Fruit fly (Drosophila melanogaster): ENCODE measurements around the gene CG10516.
A peak's percentile ranks its signal among the peaks of the same experiment; 100 is the strongest.

Gene CG10516

dm6 chr3L:16001164-16001679 is 33.2 kb downstream of the CG10516 start (continued):
- TF ChIP-seq CTCF (GFP tag; optimal IDR thresholded peaks at IDR 0.05) (no peak), ac (GFP tag; optimal IDR thresholded peaks at IDR 0.05) (no peak), CG18599 (GFP tag; optimal IDR thresholded peaks at IDR 0.05) (peak; percentile 91), lilli (GFP tag; optimal IDR thresholded peaks at IDR 0.05) (peak; percentile 91), danr (GFP tag; IDR thresholded peaks at IDR 0.05) (peak; percentile 61; the same call in 1 of the 2 replicates), CG6791 (GFP tag; IDR thresholded peaks at IDR 0.05; ENCODE audit: partially characterized antibody) (no peak), ind (GFP tag; optimal IDR thresholded peaks at IDR 0.05) (peak; percentile 79), fd102C (GFP tag; optimal IDR thresholded peaks at IDR 0.05) (no peak), grau (tag; optimal IDR thresholded peaks at IDR 0.05) (peak; percentile 89), Atf3 (GFP tag; optimal IDR thresholded peaks at IDR 0.05) (peak; percentile 37), hth (optimal IDR thresholded peaks at IDR 0.05) (no peak), CG17361 (GFP tag; IDR thresholded peaks at IDR 0.05) (peak; percentile 75), CG13424 (tag; optimal IDR thresholded peaks at IDR 0.05) (peak; percentile 82), pb (GFP tag; optimal IDR thresholded peaks at IDR 0.05) (peak; percentile 60), CG10565 (GFP tag; optimal IDR thresholded peaks at IDR 0.05) (no peak), chif (GFP tag; optimal IDR thresholded peaks at IDR 0.05) (peak; percentile 47 to 55), fru (optimal IDR thresholded peaks at IDR 0.05) (no peak), chinmo (GFP tag; IDR thresholded peaks at IDR 0.05; ENCODE audit: partially characterized antibody) (peak; percentile 75; the same call in 1 of the 4 replicates), CG8944 (GFP tag; optimal IDR thresholded peaks at IDR 0.05) (peak; percentile 45), knrl (GFP tag; IDR thresholded peaks at IDR 0.05; ENCODE audit: partially characterized antibody) (no peak), CG7745 (tag; optimal IDR thresholded peaks at IDR 0.05) (no peak), Side (GFP tag; optimal IDR thresholded peaks at IDR 0.05) (peak; percentile 70), sima (GFP tag; optimal IDR thresholded peaks at IDR 0.05) (peak; percentile 48), mam (GFP tag; optimal IDR thresholded peaks at IDR 0.05) (peak; percentile 90), sens-2 (GFP tag; IDR thresholded peaks at IDR 0.05) (no peak), CG3838 (GFP tag; optimal IDR thresholded peaks at IDR 0.05) (peak; percentile 3), croc (GFP tag; conservative IDR thresholded peaks at IDR 0.05) (no peak), Asciz (GFP tag; optimal IDR thresholded peaks at IDR 0.05) (peak; percentile 22), cwo (GFP tag; optimal IDR thresholded peaks at IDR 0.05) (peak; percentile 80), zfh1 (GFP tag; IDR thresholded peaks at IDR 0.05) (peak; percentile 49; the same call in 1 of the 3 replicates), Hmr (GFP tag; optimal IDR thresholded peaks at IDR 0.05) (peak; percentile 91), E2f2 (GFP tag; IDR thresholded peaks at IDR 0.05) (peak; percentile 57), Pdp1 (GFP tag; optimal IDR thresholded peaks at IDR 0.05) (peak; percentile 73 to 78), CG9817 (tag; optimal IDR thresholded peaks at IDR 0.05) (peak; percentile 89), CG10431 (GFP tag; optimal IDR thresholded peaks at IDR 0.05) (no peak), rib (GFP tag; IDR thresholded peaks at IDR 0.05) (peak; percentile 63), disco-r (GFP tag; optimal IDR thresholded peaks at IDR 0.05) (peak; percentile 35), gsb-n (tag; optimal IDR thresholded peaks at IDR 0.05) (no peak), CG32772 (GFP tag; IDR thresholded peaks at IDR 0.05) (peak; percentile 62), Chrac-16 (GFP tag; optimal IDR thresholded peaks at IDR 0.05) (peak; percentile 75), Tbp (GFP tag; optimal IDR thresholded peaks at IDR 0.05) (no peak), CG9609 (GFP tag; optimal IDR thresholded peaks at IDR 0.05) (peak; percentile 75), lmd (GFP tag; IDR thresholded peaks at IDR 0.05) (peak; percentile 82; the same call in 1 of the 2 replicates), nom (GFP tag; optimal IDR thresholded peaks at IDR 0.05) (no peak), emc (GFP tag; optimal IDR thresholded peaks at IDR 0.05) (peak; percentile 14), ems (GFP tag; optimal IDR thresholded peaks at IDR 0.05) (peak; percentile 57), tap (tag; optimal IDR thresholded peaks at IDR 0.05) (peak; percentile 58), Med (GFP tag) (peak; percentile 96), CG3847 (GFP tag; IDR thresholded peaks at IDR 0.05) (peak; percentile 69), Bdp1 (GFP tag; optimal IDR thresholded peaks at IDR 0.05) (peak; percentile 4), CG4328 (GFP tag; optimal IDR thresholded peaks at IDR 0.05) (peak; percentile 67)

Data from whole organism, embryonic.